Fruit fly (Drosophila melanogaster) whole organism, embryonic: ENCODE data around the gene Helz.

Experiments used
- Ada2b ChIP-seq: fragments of 200-800 bp; sonication (Bioruptor generic); IDR thresholded peaks from 2 replicates; pipeline ENCODE4 v1.3.6; 2022; ENCODE audit warnings: missing biosample characterization, missing genetic modification characterization
- Aef1 ChIP-seq: fragments of 200-800 bp; sonication (Bioruptor generic); IDR thresholded peaks from 3 replicates; pipeline ENCODE4 v1.3.6; 2022; ENCODE audit warnings: missing biosample characterization, missing genetic modification characterization
- Asciz ChIP-seq: fragments of 200-800 bp; sonication (Bioruptor generic); optimal IDR thresholded peaks from 2 replicates; lab custom pipeline; 2017; ENCODE audit warnings: missing biosample characterization, mild to moderate bottlenecking, missing genetic modification characterization, missing genetic modification reagents
- CG10147 ChIP-seq: fragments of 200-800 bp; sonication (Bioruptor generic); optimal IDR thresholded peaks from 2 replicates; lab custom pipeline; 2019; ENCODE audit warnings: missing biosample characterization, mild to moderate bottlenecking, missing genetic modification characterization, moderate library complexity
- CG1024 ChIP-seq: fragments of 200-800 bp; sonication (Bioruptor generic); IDR thresholded peaks from 2 replicates; pipeline ENCODE4 v1.3.6; 2022; ENCODE audit warnings: missing biosample characterization, missing genetic modification characterization
- CG10274 ChIP-seq: fragments of 200-800 bp; sonication (Bioruptor generic); optimal IDR thresholded peaks from 3 replicates; lab custom pipeline; 2017; ENCODE audit warnings: missing biosample characterization, mild to moderate bottlenecking, missing genetic modification characterization
- CG11085 ChIP-seq: fragments of 200-800 bp; sonication (Bioruptor generic); IDR thresholded peaks from 2 replicates; pipeline ENCODE4 v1.3.6; 2022; ENCODE audit warnings: missing biosample characterization, missing genetic modification characterization
- CG11093 ChIP-seq: fragments of 200-800 bp; sonication (Bioruptor generic); IDR thresholded peaks from 3 replicates; pipeline ENCODE4 v1.3.6; 2022; ENCODE audit warnings: missing biosample characterization, missing genetic modification characterization
- CG11247 ChIP-seq: fragments of 200-800 bp; sonication (Bioruptor generic); IDR thresholded peaks from 2 replicates; pipeline ENCODE4 v1.3.6; 2022; ENCODE audit warnings: missing biosample characterization, missing genetic modification characterization
- CG11560 ChIP-seq: fragments of 200-800 bp; sonication (Bioruptor generic); IDR thresholded peaks from 3 replicates; pipeline ENCODE4 v1.3.6; 2022; ENCODE audit warnings: missing biosample characterization, missing genetic modification characterization
- CG12104 ChIP-seq: fragments of 200-800 bp; sonication (Bioruptor generic); optimal IDR thresholded peaks from 3 replicates; lab custom pipeline; 2016; ENCODE audit warnings: missing biosample characterization, missing genetic modification characterization
- CG14441 ChIP-seq: fragments of 200-800 bp; sonication (Bioruptor generic); IDR thresholded peaks from 2 replicates; pipeline ENCODE4 v1.3.6; 2022; ENCODE audit warnings: missing biosample characterization, missing genetic modification characterization
- CG14860 ChIP-seq: fragments of 200-800 bp; sonication (Bioruptor generic); IDR thresholded peaks from 3 replicates; pipeline ENCODE4 v1.3.6; 2022; ENCODE audit warnings: missing biosample characterization, missing genetic modification characterization; ENCODE audit not compliant: partially characterized antibody
- CG15269 ChIP-seq: fragments of 200-800 bp; sonication (Bioruptor generic); optimal IDR thresholded peaks from 2 replicates; lab custom pipeline; 2018; ENCODE audit warnings: missing biosample characterization, mild to moderate bottlenecking, missing genetic modification characterization, moderate library complexity
- CG1529 ChIP-seq: fragments of 200-800 bp; sonication (Bioruptor generic); optimal IDR thresholded peaks from 3 replicates; lab custom pipeline; 2018; ENCODE audit warnings: missing biosample characterization, missing genetic modification characterization
- CG2120 ChIP-seq: fragments of 200-800 bp; sonication (Bioruptor generic); optimal IDR thresholded peaks from 3 replicates; lab custom pipeline; 2016; ENCODE audit warnings: missing biosample characterization, missing genetic modification characterization
- CG2712 ChIP-seq: fragments of 200-800 bp; optimal IDR thresholded peaks from 3 replicates; lab custom pipeline; 2019; ENCODE audit warnings: missing biosample characterization, mild to moderate bottlenecking, missing genetic modification characterization, moderate library complexity
- CG2875 ChIP-seq: fragments of 200-800 bp; sonication (Bioruptor generic); optimal IDR thresholded peaks from 2 replicates; lab custom pipeline; 2017; ENCODE audit warnings: missing biosample characterization, mild to moderate bottlenecking, missing genetic modification characterization, missing genetic modification reagents
- CG2889 ChIP-seq: fragments of 200-800 bp; sonication (Bioruptor generic); IDR thresholded peaks from 3 replicates; pipeline ENCODE4 v1.3.6; 2022; ENCODE audit warnings: missing biosample characterization, missing genetic modification characterization
- CG32767 ChIP-seq: fragments of 200-800 bp; sonication (Bioruptor generic); IDR thresholded peaks from 2 replicates; pipeline ENCODE4 v1.3.6; 2022; ENCODE audit warnings: missing biosample characterization, missing genetic modification characterization
- CG32772 ChIP-seq: fragments of 200-800 bp; sonication (Bioruptor generic); IDR thresholded peaks from 2 replicates; pipeline ENCODE4 v1.3.6; 2022; ENCODE audit warnings: missing biosample characterization, missing genetic modification characterization
- CG34376 ChIP-seq: fragments of 200-800 bp; sonication (Bioruptor generic); optimal IDR thresholded peaks from 2 replicates; lab custom pipeline; 2018; ENCODE audit warnings: missing biosample characterization, mild to moderate bottlenecking, missing genetic modification characterization
- CG4617 ChIP-seq: fragments of 200-800 bp; sonication (Bioruptor generic); optimal IDR thresholded peaks from 3 replicates; lab custom pipeline; 2016; ENCODE audit warnings: missing biosample characterization, missing genetic modification characterization, borderline replicate concordance
- CG5245 ChIP-seq: fragments of 200-800 bp; sonication (Bioruptor generic); optimal IDR thresholded peaks from 3 replicates; lab custom pipeline; 2016; ENCODE audit warnings: missing biosample characterization, missing genetic modification characterization
- CG7745 ChIP-seq: fragments of 200-800 bp; sonication (Bioruptor generic); optimal IDR thresholded peaks from 2 replicates; lab custom pipeline; 2018; ENCODE audit warnings: missing biosample characterization, mild to moderate bottlenecking, missing genetic modification characterization, moderate library complexity
- CG8944 ChIP-seq: fragments of 200-800 bp; sonication (Bioruptor generic); optimal IDR thresholded peaks from 3 replicates; lab custom pipeline; 2016; ENCODE audit warnings: missing biosample characterization, missing genetic modification characterization
- CG9797 ChIP-seq: fragments of 200-800 bp; sonication (Bioruptor generic); optimal IDR thresholded peaks from 3 replicates; lab custom pipeline; 2018; ENCODE audit warnings: missing biosample characterization, mild to moderate bottlenecking, missing genetic modification characterization
- CoRest ChIP-seq: fragments of 200-800 bp; sonication (Bioruptor generic); optimal IDR thresholded peaks from 3 replicates; lab custom pipeline; 2018; ENCODE audit warnings: missing biosample characterization, mild to moderate bottlenecking, missing genetic modification characterization, moderate library complexity
- Dip3 ChIP-seq: fragments of 200-800 bp; sonication (Bioruptor generic); optimal IDR thresholded peaks from 3 replicates; lab custom pipeline; 2016; ENCODE audit warnings: missing biosample characterization, missing genetic modification characterization
- ERR ChIP-seq: fragments of 200-800 bp; sonication (Bioruptor generic); optimal IDR thresholded peaks from 2 replicates; lab custom pipeline; 2016; ENCODE audit warnings: missing biosample characterization, missing genetic modification characterization
- Spps ChIP-seq: fragments of 200-800 bp; sonication (Bioruptor generic); optimal IDR thresholded peaks from 2 replicates; lab custom pipeline; 2018; ENCODE audit warnings: missing biosample characterization, mild to moderate bottlenecking, missing genetic modification characterization
- TFAM ChIP-seq: fragments of 200-800 bp; sonication (Bioruptor generic); optimal IDR thresholded peaks from 2 replicates; lab custom pipeline; 2017; ENCODE audit warnings: missing biosample characterization, missing genetic modification characterization, inconsistent platforms
- ato ChIP-seq: fragments of 200-800 bp; sonication (Bioruptor generic); IDR thresholded peaks from 2 replicates; pipeline ENCODE4 v1.3.6; 2022; ENCODE audit warnings: missing biosample characterization, missing genetic modification characterization; ENCODE audit not compliant: partially characterized antibody
- fd3F ChIP-seq: fragments of 200-800 bp; sonication (Bioruptor generic); optimal IDR thresholded peaks from 2 replicates; lab custom pipeline; 2018; ENCODE audit warnings: missing biosample characterization, mild to moderate bottlenecking, missing genetic modification characterization, moderate library complexity
- h ChIP-seq: fragments of >200 bp; optimal IDR thresholded peaks from 2 replicates; lab custom pipeline; 2017
- jumu ChIP-seq: fragments of 200-800 bp; sonication (Bioruptor generic); optimal IDR thresholded peaks from 3 replicates; lab custom pipeline; 2016; ENCODE audit warnings: missing biosample characterization, missing genetic modification characterization
- kah ChIP-seq: fragments of 200-800 bp; sonication (Bioruptor generic); optimal IDR thresholded peaks from 2 replicates; lab custom pipeline; 2018; ENCODE audit warnings: missing biosample characterization, mild to moderate bottlenecking, missing genetic modification characterization
- klu ChIP-seq: fragments of 200-800 bp; sonication (Bioruptor generic); IDR thresholded peaks from 2 replicates; pipeline ENCODE4 v1.3.6; 2022; ENCODE audit warnings: missing biosample characterization, missing genetic modification characterization
- knrl ChIP-seq: fragments of 200-800 bp; sonication (Bioruptor generic); IDR thresholded peaks from 3 replicates; pipeline ENCODE4 v1.3.6; 2022; ENCODE audit warnings: missing biosample characterization, missing genetic modification characterization; ENCODE audit not compliant: partially characterized antibody
- lbe ChIP-seq: fragments of 200-800 bp; sonication (Bioruptor generic); optimal IDR thresholded peaks from 2 replicates; lab custom pipeline; 2016; ENCODE audit warnings: missing biosample characterization, mild to moderate bottlenecking, missing genetic modification characterization
- lov ChIP-seq, 2 experiments: fragments of 200-800 bp in 1 of 2; fragments of >200 bp in 1 of 2; sonication (Bioruptor generic) in 1 of 2; IDR thresholded peaks in 1 of 2; optimal IDR thresholded peaks in 1 of 2; 2 replicates in 1 of 2; 3 replicates in 1 of 2; pipeline versions ENCODE4 v1.3.6 to Lab custom; 2017 to 2022; ENCODE audit warnings: missing biosample characterization in 1 of 2, missing genetic modification characterization in 1 of 2
- prd ChIP-seq, 3 experiments: fragments of >200 bp in 2 of 3; fragments of 200-800 bp in 1 of 3; sonication (Bioruptor generic) in 1 of 3; optimal IDR thresholded peaks in 2 of 3; IDR thresholded peaks in 1 of 3; 2 replicates in 2 of 3; 3 replicates in 1 of 3; pipeline versions ENCODE4 v1.3.6 to Lab custom; 2017 to 2022; ENCODE audit warnings: missing biosample characterization in 1 of 3, missing genetic modification characterization in 1 of 3
- rib ChIP-seq: fragments of 200-800 bp; sonication (Bioruptor generic); IDR thresholded peaks from 2 replicates; pipeline ENCODE4 v1.3.6; 2022; ENCODE audit warnings: missing biosample characterization, missing genetic modification characterization
- sim ChIP-seq: fragments of 200-800 bp; sonication (Bioruptor generic); IDR thresholded peaks from 2 replicates; pipeline ENCODE4 v1.3.6; 2022; ENCODE audit warnings: missing biosample characterization, missing genetic modification characterization
- sqz ChIP-seq: fragments of 200-800 bp; sonication (Bioruptor generic); optimal IDR thresholded peaks from 3 replicates; lab custom pipeline; 2018; ENCODE audit warnings: missing biosample characterization, mild to moderate bottlenecking, missing genetic modification characterization
- tin ChIP-seq: fragments of 200-800 bp; sonication (Bioruptor generic); optimal IDR thresholded peaks from 3 replicates; lab custom pipeline; 2016; ENCODE audit warnings: missing biosample characterization, missing genetic modification characterization
- trh ChIP-seq: fragments of 200-800 bp; sonication (Bioruptor generic); optimal IDR thresholded peaks from 2 replicates; lab custom pipeline; 2016; ENCODE audit warnings: missing biosample characterization, missing genetic modification characterization
- tx ChIP-seq: fragments of 200-800 bp; sonication (Bioruptor generic); optimal IDR thresholded peaks from 2 replicates; lab custom pipeline; 2016; ENCODE audit warnings: missing biosample characterization, missing genetic modification characterization

Gene Helz

dm6 chr3L:14755951-14756723 is 33.6 kb upstream of the Helz start (continued):
- TF ChIP-seq klu = peak; percentile 66
- TF ChIP-seq CG14860 (GFP tag; lab: Robert Waterston, UW) = no peak
- peak; percentile 69 for TF ChIP-seq tx (GFP tag; lab: Kevin White, UChicago)
- peak; percentile 93 for TF ChIP-seq CG15269
- peak; percentile 48 for TF ChIP-seq sqz (GFP tag; lab: Kevin White, UChicago)
- no peak for TF ChIP-seq sim (GFP tag; lab: Robert Waterston, UW)
- TF ChIP-seq CG11247 (GFP tag; lab: Robert Waterston, UW) = peak; percentile 75
- TF ChIP-seq CG7745 = no peak
- TF ChIP-seq tin (GFP tag; lab: Kevin White, UChicago) = peak; percentile 80
- peak; percentile 26 for TF ChIP-seq CG4617 (GFP tag; lab: Kevin White, UChicago)
- TF ChIP-seq jumu (GFP tag; lab: Kevin White, UChicago) = peak; percentile 76
- TF ChIP-seq fd3F (GFP tag; lab: Kevin White, UChicago) = peak; percentile 87
- TF ChIP-seq CG1529 (GFP tag; lab: Kevin White, UChicago) = peak; percentile 83
- peak; percentile 67 for TF ChIP-seq CG11085
- peak; percentile 94 for TF ChIP-seq CG2120 (GFP tag; lab: Kevin White, UChicago)
- TF ChIP-seq CG5245 = peak; percentile 70
- TF ChIP-seq Asciz (GFP tag; lab: Kevin White, UChicago) = peak; percentile 85
- TF ChIP-seq CG12104 (GFP tag; lab: Kevin White, UChicago) = peak; percentile 77
- peak; percentile 88 for TF ChIP-seq CG2712 (tag; lab: Kevin White, UChicago)
- TF ChIP-seq CG14441 (GFP tag; lab: Robert Waterston, UW) = peak; percentile 78
- peak; percentile 80; the same call in 1 of the 2 replicates for TF ChIP-seq CG32772 (GFP tag; lab: Robert Waterston, UW)
- TF ChIP-seq TFAM (GFP tag; lab: Kevin White, UChicago) = peak; percentile 3
- peak; percentile 80 for TF ChIP-seq Dip3
- no peak for TF ChIP-seq ERR (GFP tag; lab: Kevin White, UChicago)
- peak; percentile 83 for TF ChIP-seq Aef1 (GFP tag; lab: Robert Waterston, UW)
- TF ChIP-seq kah = peak; percentile 51
- 0 out of 2 replicates have a peak, but pooled peaks have one; percentile 38 for TF ChIP-seq CG1024
- peak; percentile 63; the same call in 2 of the 3 replicates for TF ChIP-seq CG11560 (tag; lab: Robert Waterston, UW)
- no peak for TF ChIP-seq lbe
- no peak for TF ChIP-seq prd (optimal IDR thresholded peaks at IDR 0.05; lab: Kevin White, UChicago)
- peak; percentile 88 for TF ChIP-seq prd (GFP tag; IDR thresholded peaks at IDR 0.05; lab: Robert Waterston, UW)
- TF ChIP-seq CG10274 (GFP tag; lab: Kevin White, UChicago) = peak; percentile 75
- TF ChIP-seq CoRest = peak; percentile 95
- peak; percentile 71; the same call in 1 of the 2 replicates for TF ChIP-seq CG32767 (GFP tag; lab: Robert Waterston, UW)
- TF ChIP-seq lov (optimal IDR thresholded peaks at IDR 0.05; lab: Kevin White, UChicago) = no peak
- no peak for TF ChIP-seq lov (GFP tag; IDR thresholded peaks at IDR 0.05; lab: Robert Waterston, UW)
- TF ChIP-seq CG11093 (GFP tag; lab: Robert Waterston, UW) = peak; percentile 85
- no peak for TF ChIP-seq knrl (GFP tag; lab: Robert Waterston, UW)
- TF ChIP-seq CG9797 (GFP tag; lab: Kevin White, UChicago) = no peak
- peak; percentile 81 for TF ChIP-seq CG10147
- TF ChIP-seq Ada2b (GFP tag; lab: Robert Waterston, UW) = peak; percentile 81
- no peak for TF ChIP-seq Spps (tag; lab: Kevin White, UChicago)
- 0 out of 2 replicates have a peak, but pooled peaks have one; percentile 20 for TF ChIP-seq ato (GFP tag; lab: Robert Waterston, UW)
- TF ChIP-seq trh (GFP tag; lab: Kevin White, UChicago) = peak; percentile 28
- peak; percentile 72; the same call in 1 of the 3 replicates for TF ChIP-seq CG2889
- peak; percentile 70 for TF ChIP-seq CG2875
- TF ChIP-seq CG34376 (GFP tag; lab: Kevin White, UChicago) = peak; percentile 15
- peak; percentile 73 for TF ChIP-seq CG8944 (GFP tag; lab: Kevin White, UChicago)
- TF ChIP-seq h (lab: Kevin White, UChicago) = no peak
- 0 out of 2 replicates have a peak, but pooled peaks have one; percentile 48 for TF ChIP-seq rib
